Worm (Caenorhabditis elegans): ENCODE results near the gene ntl-3.

The ntl-3 gene

DNA sequence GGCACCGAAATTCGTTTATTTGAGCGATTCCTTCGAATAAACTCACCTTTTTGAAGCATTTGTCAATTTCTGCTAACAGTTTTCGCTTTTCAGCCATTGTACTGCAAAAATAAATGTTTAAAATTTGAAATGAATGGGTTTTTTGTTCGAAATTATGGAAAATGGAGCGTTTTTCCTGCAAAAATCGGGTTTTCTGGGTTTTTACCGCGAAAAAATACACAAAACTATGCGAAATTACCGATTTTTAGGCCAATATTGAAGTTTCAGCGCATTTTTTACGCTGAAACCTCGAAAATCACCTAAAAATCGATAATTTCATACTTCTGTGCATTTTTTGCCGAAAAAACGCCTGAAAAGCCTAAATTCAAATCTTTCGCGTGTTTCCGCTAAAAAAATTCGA is at the start of gene ntl-3:
ntl-3 (minus strand) TSS at position 101 of the 400 bp plus-strand sequence.
- TF ChIP-seq zip-11 (GFP tag; IDR thresholded peaks at IDR 0.05) (no peak), aha-1 (tag) (peak; percentile 73)

DNA sequence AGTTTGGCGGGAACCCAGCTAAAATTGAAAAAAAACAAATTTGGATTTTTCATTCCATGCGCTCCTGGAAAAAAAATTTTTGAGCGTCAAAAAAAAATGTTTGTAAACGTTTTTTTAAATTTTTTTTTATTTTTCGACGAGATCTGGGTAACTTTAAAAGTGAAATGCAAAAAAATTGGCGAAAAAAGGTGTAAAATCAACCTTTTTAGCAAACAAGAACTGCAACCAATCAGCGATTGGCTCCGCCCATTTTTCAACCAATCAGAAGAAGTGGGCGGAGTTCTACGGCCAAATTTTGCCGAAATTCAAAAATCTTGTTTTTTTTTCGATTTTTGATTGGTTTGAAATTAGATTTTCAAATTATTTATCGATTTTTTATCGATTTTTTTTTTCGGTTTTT is 49.2 kb upstream of the ntl-3 start:
- TF ChIP-seq nhr-11 (tag; optimal IDR thresholded peaks at IDR 0.05) = no peak
- peak; percentile 3 for TF ChIP-seq ceh-28 (tag; optimal IDR thresholded peaks at IDR 0.05)

DNA sequence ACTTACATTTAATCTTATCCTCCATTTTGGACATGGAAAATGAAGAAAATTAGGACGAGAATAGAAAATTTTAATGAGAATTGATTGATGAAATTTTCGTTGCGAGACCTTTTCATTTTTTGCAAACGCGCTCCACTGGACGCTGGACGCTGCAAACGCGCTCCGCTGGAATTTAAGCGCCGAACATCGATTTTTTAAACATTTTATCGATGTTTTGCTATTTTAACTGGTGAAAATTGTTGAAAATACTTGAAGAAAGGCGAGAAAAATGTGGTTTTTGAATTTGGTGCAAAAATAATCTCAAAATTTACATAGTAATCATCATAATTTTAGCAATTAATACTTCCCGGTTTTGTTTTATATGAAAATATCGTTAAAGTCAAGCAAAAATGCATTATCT is 46.7 kb upstream of the ntl-3 start, which contains the start of gene Y56A3A.41:
Y56A3A.41 (minus strand) TSS at position 101 of the 400 bp plus-strand sequence.
- no peak for TF ChIP-seq daf-12 (tag; optimal IDR thresholded peaks at IDR 0.05)
- TF ChIP-seq lin-1 (GFP tag; IDR thresholded peaks at IDR 0.05) = no peak
- no peak for TF ChIP-seq snpc-1.2 (GFP tag; IDR thresholded peaks at IDR 0.05)
- TF ChIP-seq zag-1 (tag; optimal IDR thresholded peaks at IDR 0.05) = no peak
- no peak for TF ChIP-seq hlh-30 (tag; optimal IDR thresholded peaks at IDR 0.05; ENCODE audit: insufficient read depth)
- TF ChIP-seq F44E2.7 (GFP tag; IDR thresholded peaks at IDR 0.05) = no peak
- TF ChIP-seq lin-13 (GFP tag; optimal IDR thresholded peaks at IDR 0.05) = no peak
- no peak for TF ChIP-seq arid-1 (GFP tag; conservative IDR thresholded peaks at IDR 0.05)
- TF ChIP-seq mes-2 (tag; optimal IDR thresholded peaks at IDR 0.05; ENCODE audit: poor library complexity, severe bottlenecking) = no peak
- TF ChIP-seq sdz-12 (GFP tag; optimal IDR thresholded peaks at IDR 0.05) = no peak

DNA sequence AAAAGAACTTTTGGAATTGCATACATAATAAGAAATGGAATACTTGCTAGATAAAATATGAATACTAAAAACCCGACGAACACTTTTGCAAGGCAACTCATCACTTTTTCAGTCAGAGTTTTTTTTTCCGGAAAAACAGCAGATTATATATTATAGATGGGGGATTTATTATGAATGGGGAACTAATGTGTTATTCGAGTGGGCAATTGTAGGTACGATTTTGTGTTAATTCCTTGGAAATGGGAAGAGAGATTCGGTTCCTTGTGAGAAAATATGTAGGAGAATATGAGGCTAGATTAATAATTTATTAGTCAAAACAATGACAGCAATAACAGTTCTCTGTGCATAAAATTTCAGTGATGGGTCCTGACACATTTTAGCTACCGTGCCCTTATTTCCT is 45.1 kb upstream of the ntl-3 start, which contains the start of gene faah-5:
faah-5 (minus strand) TSS at position 101 of the 400 bp plus-strand sequence.
- TF ChIP-seq madf-9 (GFP tag; conservative IDR thresholded peaks at IDR 0.05) (no peak), F37D6.2 (tag; optimal IDR thresholded peaks at IDR 0.05) (no peak), pqm-1 (tag; optimal IDR thresholded peaks at IDR 0.05) (no peak), ztf-7 (tag; optimal IDR thresholded peaks at IDR 0.05) (no peak), dmd-9 (GFP tag; IDR thresholded peaks at IDR 0.05) (no peak), zfp-2 (tag; optimal IDR thresholded peaks at IDR 0.05) (no peak), lin-13 (GFP tag; optimal IDR thresholded peaks at IDR 0.05) (no peak), set-16 (GFP tag; IDR thresholded peaks at IDR 0.05) (no peak), tra-1 (GFP tag; IDR thresholded peaks at IDR 0.05) (no peak), dmd-8 (GFP tag; IDR thresholded peaks at IDR 0.05) (no peak), Y75B8A.6 (GFP tag; IDR thresholded peaks at IDR 0.05) (no peak)

DNA sequence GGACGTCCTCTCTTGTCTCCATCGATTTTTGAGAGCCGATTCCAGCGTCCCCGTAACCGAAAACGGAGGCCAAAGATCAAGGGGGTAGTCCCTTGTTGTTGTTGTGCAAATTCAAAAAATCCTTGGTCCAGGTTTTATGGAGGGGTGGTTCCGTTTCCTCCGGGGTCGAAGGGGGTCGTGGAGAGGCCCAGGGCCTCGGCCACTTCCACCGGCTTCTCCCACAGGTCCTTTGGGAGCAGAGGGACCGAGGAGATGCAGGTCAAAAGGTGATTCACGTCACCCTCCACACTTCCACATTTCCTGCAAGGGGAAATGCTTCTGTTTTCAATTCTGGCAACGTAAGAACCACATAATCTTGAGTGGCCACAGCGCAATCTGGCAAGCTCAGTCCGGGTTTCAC is 37.4 kb upstream of the ntl-3 start, which contains the start of gene fbxb-22:
fbxb-22 (minus strand) TSS at position 61 of the 400 bp plus-strand sequence.
- peak; percentile 81 for TF ChIP-seq set-16 (GFP tag; IDR thresholded peaks at IDR 0.05)

DNA sequence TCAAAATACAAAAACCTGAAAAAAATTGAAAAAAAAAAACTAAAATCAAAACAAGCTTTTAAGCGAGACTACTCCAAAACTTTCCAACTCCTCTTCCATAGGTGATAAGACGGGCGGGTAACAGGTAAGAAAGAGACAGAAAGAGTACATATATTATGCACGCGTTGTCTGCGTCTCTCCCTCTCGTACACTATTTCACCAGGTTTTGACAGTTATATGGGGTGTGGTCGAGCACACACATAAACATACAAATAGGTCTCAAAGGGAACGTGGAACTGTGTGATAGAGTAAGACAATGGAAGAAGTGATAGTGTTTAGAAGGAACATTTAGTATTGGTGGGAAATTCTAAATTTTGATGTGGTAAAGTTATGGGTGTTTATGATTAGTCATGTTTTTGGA is 35.3 kb upstream of the ntl-3 start:
- no peak for TF ChIP-seq zip-2 (tag; optimal IDR thresholded peaks at IDR 0.05)
- TF ChIP-seq ceh-32 (tag; optimal IDR thresholded peaks at IDR 0.05; ENCODE audit: poor library complexity) = no peak
- 0 out of 2 replicates have a peak, but pooled peaks have one; percentile 9 for TF ChIP-seq nhr-41 (GFP tag; IDR thresholded peaks at IDR 0.05)
- no peak for TF ChIP-seq daf-16 (GFP tag; optimal IDR thresholded peaks at IDR 0.05)
- peak; percentile 94 for TF ChIP-seq daf-16 (tag; optimal IDR thresholded peaks at IDR 0.05)
- TF ChIP-seq hlh-11 (tag; optimal IDR thresholded peaks at IDR 0.05) = peak; percentile 76
- no peak for TF ChIP-seq lim-7 (GFP tag; IDR thresholded peaks at IDR 0.05)
- TF ChIP-seq mdt-29 (GFP tag; IDR thresholded peaks at IDR 0.05) = no peak
- TF ChIP-seq ces-1 (GFP tag; optimal IDR thresholded peaks at IDR 0.05) = no peak
- TF ChIP-seq nhr-76 (tag; optimal IDR thresholded peaks at IDR 0.05) = no peak
- no peak for TF ChIP-seq daf-12 (tag; optimal IDR thresholded peaks at IDR 0.05)
- TF ChIP-seq dmd-8 (GFP tag; IDR thresholded peaks at IDR 0.05) = no peak
- no peak for TF ChIP-seq daf-8 (GFP tag; IDR thresholded peaks at IDR 0.05)
- no peak for TF ChIP-seq spr-1 (tag; optimal IDR thresholded peaks at IDR 0.05)
- TF ChIP-seq ceh-44 (GFP tag; IDR thresholded peaks at IDR 0.05) = no peak
- no peak for TF ChIP-seq nhr-25 (tag; optimal IDR thresholded peaks at IDR 0.05; ENCODE audit: borderline replicate concordance, insufficient read depth)
- TF ChIP-seq ama-1 (optimal IDR thresholded peaks at IDR 0.05) = no peak
- TF ChIP-seq vab-7 (GFP tag; IDR thresholded peaks at IDR 0.05) = no peak
- TF ChIP-seq ztf-11 (tag; optimal IDR thresholded peaks at IDR 0.05) = no peak
- no peak for TF ChIP-seq ceh-82 (tag; optimal IDR thresholded peaks at IDR 0.05)
- peak; percentile 63 for TF ChIP-seq dmd-6 (GFP tag; IDR thresholded peaks at IDR 0.05)
- TF ChIP-seq nhr-28 (tag; optimal IDR thresholded peaks at IDR 0.05) = peak; percentile 83
